Worm (Caenorhabditis elegans): ENCODE data around the gene D2023.3.

DNA sequence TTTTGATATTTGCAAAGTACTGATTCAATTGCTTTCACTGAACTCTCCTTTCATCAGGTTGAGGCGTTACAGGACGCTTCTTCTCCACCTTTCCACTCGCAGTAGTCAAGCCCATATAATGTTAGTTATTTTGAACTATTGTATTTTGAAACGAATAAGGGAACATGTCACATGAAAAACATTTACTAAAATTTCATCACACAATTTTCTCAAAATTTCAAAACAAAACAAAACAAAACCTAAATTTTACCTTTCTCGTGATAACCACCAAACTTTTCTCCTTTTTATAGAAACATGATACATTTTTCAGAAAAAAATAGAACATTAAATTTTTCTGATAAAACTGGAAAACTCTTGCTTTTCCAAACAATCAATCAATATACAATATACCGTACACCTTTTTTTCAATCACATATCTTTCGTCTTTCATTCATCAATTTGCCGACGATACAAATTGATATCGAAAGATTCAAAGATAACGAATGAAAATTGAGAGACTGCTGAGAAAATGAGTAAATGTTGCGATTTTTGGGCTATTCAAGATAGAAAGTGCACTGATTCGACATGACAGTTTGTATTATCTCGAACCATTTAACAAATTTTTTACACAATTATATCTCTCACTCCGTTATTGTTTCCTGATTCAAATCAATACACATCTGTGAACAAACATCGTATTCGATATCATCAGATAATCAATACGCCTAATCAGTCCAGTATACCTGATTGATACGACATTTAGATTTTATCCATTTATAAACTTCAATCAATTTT is 10.6 kb downstream of the D2023.3 start:
- TF ChIP-seq nhr-25 (tag; optimal IDR thresholded peaks at IDR 0.05), result peak; percentile 39
- TF ChIP-seq hmg-11 (tag; optimal IDR thresholded peaks at IDR 0.05), result no peak
- no peak for TF ChIP-seq fkh-10 (GFP tag; optimal IDR thresholded peaks at IDR 0.05)
- TF ChIP-seq nhr-76 (tag; optimal IDR thresholded peaks at IDR 0.05), result peak; percentile 62
- no peak for TF ChIP-seq unc-62 (GFP tag; optimal IDR thresholded peaks at IDR 0.05)
- no peak for TF ChIP-seq jun-1 (tag; optimal IDR thresholded peaks at IDR 0.05)
- TF ChIP-seq ama-1 (optimal IDR thresholded peaks at IDR 0.05), result no peak
